Worm (Caenorhabditis elegans) whole organism, L4/young adult: ENCODE data around the gene C01G10.7.
"Not testable (repeated sequence)": the region's sequence is repeated elsewhere in the genome, so short reads cannot be mapped to it uniquely, and the experiment has no call there.

Experiments
- W03F9.2 ChIP-seq: fragments of 150-350 bp; optimal IDR thresholded peaks from 2 replicates; lab custom pipeline; 2014; ENCODE audit warnings: missing biosample characterization, missing genetic modification characterization
- dao-5 ChIP-seq: sonication (generic microtip); optimal IDR thresholded peaks from 2 replicates; lab custom pipeline; 2016; ENCODE audit warnings: missing genotype, missing genetic modification characterization, moderate library complexity, missing compliant biosample characterization
- him-1 ChIP-seq: sonication (generic microtip); optimal IDR thresholded peaks from 2 replicates; lab custom pipeline; 2016; ENCODE audit warnings: missing genotype, missing genetic modification reagents, missing genetic modification characterization, missing compliant biosample characterization

Gene C01G10.7

DNA sequence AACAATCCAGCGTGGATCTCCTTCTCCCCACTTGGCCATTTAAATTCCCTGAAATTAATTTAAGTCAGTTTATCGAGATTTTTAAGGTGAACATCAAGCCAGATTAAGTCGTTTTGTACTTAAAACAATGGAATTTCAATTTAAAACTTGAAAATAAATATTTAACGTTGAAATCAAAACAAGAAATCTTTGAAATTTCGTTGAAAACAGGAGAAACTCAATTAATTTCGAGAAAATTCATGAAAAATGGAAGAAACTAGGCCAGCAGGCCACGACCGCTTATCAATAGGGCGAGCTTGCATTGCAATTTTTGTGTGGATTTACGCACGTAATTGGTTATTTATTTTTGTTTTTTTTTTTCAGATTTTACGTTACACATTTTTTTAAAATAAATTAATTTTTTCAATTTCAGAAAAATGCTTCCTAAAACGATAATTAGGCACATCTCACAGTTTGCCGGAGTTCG, at the start of gene C01G10.7, which contains the start of gene ahsa-1:
C01G10.7 (plus strand) TSS at position 413 of the 466 bp plus-strand sequence.
ahsa-1 (minus strand) TSS at position 51 of the 466 bp plus-strand sequence.
- TF ChIP-seq dao-5 (tag; lab: Kevin White, UChicago) = no peak
- TF ChIP-seq him-1 (tag; lab: Kevin White, UChicago) = peak; percentile 88
- TF ChIP-seq W03F9.2 (tag; lab: Kevin White, UChicago) = peak; percentile 96

DNA sequence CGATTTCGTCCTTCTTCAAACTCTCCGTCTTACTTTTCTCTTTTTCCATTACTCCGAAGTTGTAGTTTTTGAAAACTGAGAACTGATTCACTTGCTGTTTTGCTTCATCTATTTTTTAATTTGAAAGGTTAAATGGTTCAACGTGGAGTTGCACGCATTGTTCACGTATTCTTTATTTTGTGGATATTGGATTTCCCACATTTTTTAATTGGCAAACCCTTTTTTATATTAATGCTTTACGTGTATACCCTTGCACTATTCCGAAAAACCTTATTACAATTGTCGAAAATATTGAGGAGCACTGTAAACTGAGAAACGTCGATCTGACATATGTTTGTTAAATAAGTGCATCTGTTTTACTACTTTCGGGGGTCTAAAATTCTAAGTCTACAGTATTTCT, 48.8 kb upstream of the C01G10.7 start, which contains the start of gene melo-3:
melo-3 (minus strand) TSS at position 101 of the 400 bp plus-strand sequence.
- TF ChIP-seq dao-5, him-1, W03F9.2 (tag; lab: Kevin White, UChicago): not testable (repeated sequence)

DNA sequence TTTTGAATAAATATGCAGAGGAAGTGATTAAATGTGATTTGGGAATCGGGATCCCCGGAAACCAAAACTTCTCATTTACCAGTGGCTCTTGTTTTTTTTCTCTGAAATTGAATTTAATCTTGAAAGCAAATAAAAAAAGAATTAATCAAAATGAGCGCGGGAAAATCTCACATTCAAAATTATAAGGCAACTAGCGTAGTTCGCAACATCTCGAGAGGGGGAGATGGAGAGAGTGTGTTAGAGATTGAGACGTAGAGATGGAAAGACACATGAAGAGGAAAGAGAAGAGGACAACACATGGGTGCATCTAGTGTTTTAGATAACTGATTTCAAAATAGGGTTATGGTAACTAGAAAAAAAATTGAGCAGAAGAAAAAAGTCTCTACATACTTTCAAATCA, 37.4 kb upstream of the C01G10.7 start, which contains the start of gene sdc-3:
sdc-3 (minus strand) TSS at position 101 of the 400 bp plus-strand sequence.
- TF ChIP-seq W03F9.2 (tag; lab: Kevin White, UChicago) = no peak
- no peak for TF ChIP-seq dao-5 (tag; lab: Kevin White, UChicago)

DNA sequence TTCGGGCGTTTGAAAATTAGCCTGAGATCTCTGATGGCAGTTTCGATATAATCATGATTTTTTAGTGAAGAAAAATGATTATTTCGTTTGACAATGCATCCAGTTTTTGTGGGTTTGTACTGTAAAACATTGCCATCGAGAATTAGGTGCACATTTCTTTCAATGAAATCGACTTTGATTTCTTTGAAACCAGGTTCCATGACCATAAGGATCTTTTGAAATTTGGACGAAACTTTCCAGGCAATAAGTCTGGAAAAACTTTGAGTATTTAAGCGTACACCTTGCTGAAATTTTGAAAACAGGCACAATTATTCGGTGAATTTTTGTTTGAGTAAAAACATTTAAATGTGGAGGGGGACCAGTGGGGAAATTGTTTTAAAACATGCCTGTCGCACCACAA, 33.8 kb upstream of the C01G10.7 start:
- no peak for TF ChIP-seq W03F9.2 (tag; lab: Kevin White, UChicago)
- TF ChIP-seq him-1 (tag; lab: Kevin White, UChicago) = no peak
- no peak for TF ChIP-seq dao-5 (tag; lab: Kevin White, UChicago)

DNA sequence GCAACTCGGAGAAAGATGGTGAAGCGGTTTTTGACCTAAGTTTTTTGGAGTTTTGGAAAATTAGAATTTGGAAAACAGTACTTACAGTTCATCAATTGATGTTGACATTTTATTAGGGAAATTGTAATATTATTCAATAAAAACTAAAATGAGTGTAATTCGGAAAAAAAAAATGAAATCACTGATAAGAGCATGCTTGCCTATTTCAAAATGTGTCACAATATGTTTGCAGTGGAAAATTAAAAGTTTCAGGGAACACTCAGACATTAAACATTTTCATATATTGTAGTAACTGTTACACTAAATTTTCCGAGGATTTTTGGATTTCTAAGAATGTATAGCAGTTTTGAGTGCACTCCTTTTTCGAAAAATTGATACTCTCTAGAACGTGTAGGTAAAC, 33.2 kb upstream of the C01G10.7 start, which contains the start of the genes fbxa-82 and C25D7.5:
fbxa-82 (minus strand) TSS at position 163 of the 400 bp plus-strand sequence.
C25D7.5 (plus strand) TSS at position 283 of the 400 bp plus-strand sequence.
- TF ChIP-seq W03F9.2 (tag; lab: Kevin White, UChicago) = no peak
- TF ChIP-seq him-1 (tag; lab: Kevin White, UChicago) = no peak
- TF ChIP-seq dao-5 (tag; lab: Kevin White, UChicago) = no peak

DNA sequence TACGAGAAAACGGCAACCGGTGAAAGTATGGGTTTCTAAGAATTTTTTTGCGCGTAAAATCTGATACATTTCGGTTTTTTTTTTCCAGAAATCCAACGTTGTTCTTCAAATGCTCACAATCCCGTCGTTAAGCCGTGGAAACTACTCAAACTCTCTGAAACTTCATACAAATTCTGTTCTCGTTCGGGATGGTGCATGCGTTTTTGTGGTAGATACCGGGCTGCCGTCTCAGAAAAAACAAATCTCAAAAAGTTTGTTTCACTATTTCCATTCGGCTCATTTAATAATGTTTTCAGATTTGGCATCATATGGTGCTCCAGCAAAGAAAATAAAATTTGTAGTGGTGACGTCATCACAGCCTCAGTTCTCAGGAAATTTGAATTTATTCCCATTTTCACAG, 30.8 kb upstream of the C01G10.7 start:
- TF ChIP-seq dao-5 (tag; lab: Kevin White, UChicago) (no peak), him-1 (tag; lab: Kevin White, UChicago) (no peak)

DNA sequence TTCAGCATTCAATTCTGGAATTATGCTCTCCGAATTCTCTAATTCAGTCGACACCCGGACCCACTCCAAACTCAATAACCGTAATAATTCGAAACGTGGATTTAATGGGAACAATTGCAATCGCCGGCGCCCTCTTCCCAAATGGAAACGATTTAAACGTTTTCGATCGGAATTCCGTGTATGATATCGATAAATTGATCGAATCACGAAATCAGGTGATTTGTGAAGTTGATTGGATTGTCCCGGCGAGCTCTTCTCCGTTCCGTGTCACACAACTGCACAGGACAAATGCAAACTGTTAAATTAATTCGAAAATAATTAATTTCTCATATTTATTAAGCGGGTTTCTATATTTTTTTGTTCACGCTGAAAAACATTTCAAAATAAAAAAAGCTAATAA, 29.7 kb upstream of the C01G10.7 start, which contains the start of gene C25D7.16:
C25D7.16 (plus strand) TSS at position 301 of the 400 bp plus-strand sequence.
- TF ChIP-seq W03F9.2 (tag; lab: Kevin White, UChicago) (no peak), dao-5 (tag; lab: Kevin White, UChicago) (no peak), him-1 (tag; lab: Kevin White, UChicago) (no peak)

DNA sequence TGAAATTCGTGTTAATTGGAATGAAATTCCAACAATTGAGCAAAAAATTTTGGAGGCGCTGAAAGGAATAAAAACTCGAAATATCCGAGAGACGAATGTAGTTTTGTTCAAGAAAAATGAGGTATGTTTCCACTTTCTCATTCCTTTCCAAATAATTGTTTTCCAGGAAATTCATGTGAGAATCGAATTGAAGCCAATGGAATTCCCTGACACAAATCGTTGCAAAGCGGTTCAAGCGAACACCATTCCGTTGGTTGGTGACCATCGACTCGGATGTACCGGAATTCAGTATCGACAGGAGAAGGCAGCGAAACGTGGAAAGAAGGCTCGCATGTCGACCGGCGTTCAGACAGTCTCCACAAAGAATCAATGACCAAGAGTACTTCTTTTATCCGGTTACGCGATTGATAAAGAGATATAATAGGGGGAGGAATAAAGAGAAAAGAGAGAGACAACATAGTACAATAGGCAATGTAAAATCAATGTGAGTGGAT, 29.2 kb upstream of the C01G10.7 start:
- TF ChIP-seq dao-5 (tag; lab: Kevin White, UChicago) = no peak
- no peak for TF ChIP-seq W03F9.2 (tag; lab: Kevin White, UChicago)
- no peak for TF ChIP-seq him-1 (tag; lab: Kevin White, UChicago)

DNA sequence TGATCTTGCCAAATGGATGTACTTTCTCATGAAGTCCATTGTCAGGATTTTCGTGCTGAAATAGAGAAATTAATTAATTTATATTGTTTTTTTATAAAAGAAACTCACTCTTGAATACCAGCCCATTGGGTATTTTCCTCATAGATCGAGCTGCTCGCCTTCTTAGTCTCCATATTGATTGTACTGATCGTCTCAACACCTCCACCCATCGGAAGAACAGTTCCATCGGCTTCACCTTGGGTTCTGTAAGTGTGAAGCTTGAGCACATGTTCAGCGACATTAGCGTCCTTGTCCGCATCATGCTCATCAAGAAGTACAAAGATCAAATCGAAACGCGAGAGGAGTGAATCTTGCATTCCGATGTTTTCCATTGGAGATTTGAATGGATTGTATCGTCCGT, 27.8 kb upstream of the C01G10.7 start:
- TF ChIP-seq dao-5 (tag; lab: Kevin White, UChicago) = no peak
- no peak for TF ChIP-seq him-1 (tag; lab: Kevin White, UChicago)
- no peak for TF ChIP-seq W03F9.2 (tag; lab: Kevin White, UChicago)

DNA sequence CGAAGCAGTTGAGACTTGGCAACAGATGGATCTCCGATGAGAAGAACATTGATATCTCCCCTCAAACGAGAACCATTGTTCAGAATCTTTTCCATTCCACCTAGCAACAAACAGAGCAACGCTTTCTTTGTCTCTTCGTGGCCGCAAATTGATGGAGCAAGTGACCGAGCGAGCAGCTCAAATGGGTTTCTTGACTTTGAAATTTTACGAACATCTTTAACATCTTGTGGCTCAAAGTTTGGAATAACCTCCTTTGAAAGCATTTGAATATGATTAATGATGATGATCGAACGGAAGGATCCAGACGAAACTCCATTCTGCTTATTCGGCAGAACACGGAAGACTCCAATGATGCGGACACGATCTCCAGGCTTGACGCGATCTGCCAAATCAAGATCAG, 27.1 kb upstream of the C01G10.7 start:
- TF ChIP-seq him-1 (tag; lab: Kevin White, UChicago) = no peak
- TF ChIP-seq W03F9.2 (tag; lab: Kevin White, UChicago) = no peak
- no peak for TF ChIP-seq dao-5 (tag; lab: Kevin White, UChicago)

DNA sequence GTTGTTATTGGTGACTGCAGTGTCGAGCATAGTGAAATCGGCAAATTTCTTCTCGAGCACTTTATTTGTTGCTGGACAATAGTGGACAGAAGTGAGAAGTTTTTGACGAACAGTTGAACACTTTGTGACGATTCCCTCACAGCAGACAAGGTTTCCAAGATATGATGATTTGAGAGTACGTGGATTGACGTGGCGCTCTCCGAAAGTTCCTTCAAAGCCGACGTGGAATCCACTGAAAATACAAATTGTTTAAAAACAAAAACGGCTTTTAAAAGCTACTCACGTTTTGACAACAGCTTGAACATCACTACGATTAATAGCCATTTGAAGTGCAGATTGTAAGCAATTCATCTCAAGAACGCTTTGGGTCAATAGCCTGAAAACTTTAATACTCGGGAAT, 26.6 kb upstream of the C01G10.7 start:
- TF ChIP-seq him-1 (tag; lab: Kevin White, UChicago) (no peak), dao-5 (tag; lab: Kevin White, UChicago) (no peak)

DNA sequence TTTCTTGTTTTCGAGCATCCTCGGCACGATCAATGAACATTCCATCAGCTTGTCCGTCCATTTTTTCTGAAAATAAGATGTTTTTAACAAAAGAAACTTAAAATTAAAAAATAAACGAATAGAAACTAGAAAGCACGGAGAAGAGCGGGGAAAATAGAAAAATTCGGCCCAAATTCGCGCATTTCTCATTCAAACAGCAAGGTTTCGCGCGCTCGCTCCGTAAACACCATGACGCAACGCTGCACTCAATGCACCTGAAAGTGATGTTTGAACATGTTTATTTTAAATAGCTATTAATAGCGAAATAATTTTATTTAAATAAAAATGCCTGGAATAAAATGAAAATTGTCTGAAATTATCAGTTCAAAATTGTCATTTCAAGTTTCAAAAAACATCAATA, 26.0 kb upstream of the C01G10.7 start, which contains the start of the genes mcm-3 and C25D7.15:
mcm-3 (minus strand) TSS at position 66 of the 400 bp plus-strand sequence.
C25D7.15 (plus strand) TSS at position 275 of the 400 bp plus-strand sequence.
- TF ChIP-seq him-1 (tag; lab: Kevin White, UChicago) = no peak
- TF ChIP-seq W03F9.2 (tag; lab: Kevin White, UChicago) = peak; percentile 32

DNA sequence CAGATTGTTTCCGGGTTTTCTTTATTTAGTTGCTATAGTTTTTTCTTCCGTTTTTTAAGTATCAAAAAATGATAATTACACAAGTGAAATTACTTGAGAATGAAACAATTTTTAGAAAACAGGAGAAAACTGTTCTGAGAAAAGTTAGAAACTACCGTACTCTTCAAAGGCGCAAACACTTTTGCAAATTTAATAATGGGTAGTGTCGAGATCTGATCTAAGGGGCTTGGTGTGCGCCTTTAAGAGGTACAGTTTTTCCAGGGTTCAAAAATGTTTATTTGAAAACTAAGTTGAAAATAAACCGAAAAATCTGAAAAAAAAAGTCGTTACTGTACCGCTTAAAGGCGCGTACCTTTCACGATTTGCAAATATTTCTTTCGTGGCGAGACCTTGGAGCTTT, 25.0 kb upstream of the C01G10.7 start:
- TF ChIP-seq dao-5 (tag; lab: Kevin White, UChicago) = no peak
- no peak for TF ChIP-seq W03F9.2 (tag; lab: Kevin White, UChicago)
- no peak for TF ChIP-seq him-1 (tag; lab: Kevin White, UChicago)

DNA sequence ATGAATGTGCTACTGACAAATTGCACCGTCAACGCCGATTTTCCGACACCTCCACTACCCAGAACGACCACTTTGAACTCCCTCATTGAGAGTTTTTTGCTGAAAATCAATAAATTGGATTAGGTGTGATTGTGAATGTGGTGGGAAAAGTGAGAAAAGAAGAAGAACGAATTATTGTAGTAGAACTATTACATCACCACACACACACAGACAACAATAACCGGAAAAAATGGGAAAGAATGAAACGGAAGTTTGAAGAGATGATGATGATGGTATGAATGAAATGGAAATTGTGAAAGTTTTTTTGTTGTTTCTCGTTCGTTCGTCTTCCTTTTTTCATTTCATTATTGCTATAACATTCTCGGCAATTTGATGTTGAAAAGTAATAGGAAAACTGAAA, 21.6 kb upstream of the C01G10.7 start, which contains the start of gene rap-2:
rap-2 (minus strand) TSS at position 101 of the 400 bp plus-strand sequence.
- TF ChIP-seq dao-5 (tag; lab: Kevin White, UChicago) (no peak), him-1 (tag; lab: Kevin White, UChicago) (no peak), W03F9.2 (tag; lab: Kevin White, UChicago) (no peak)
